Fruit fly (Drosophila melanogaster): ENCODE results near the gene CG5078.

Gene CG5078

dm6 chr3L:20517897-20518804 lies 12.3 kb downstream of the CG5078 start (continued):
- TF ChIP-seq CG34406 (GFP tag; optimal IDR thresholded peaks at IDR 0.05), result no peak
- peak; percentile 10 for TF ChIP-seq acj6 (GFP tag; optimal IDR thresholded peaks at IDR 0.05)
- peak; percentile 22 for TF ChIP-seq achi (GFP tag; optimal IDR thresholded peaks at IDR 0.05)
- TF ChIP-seq salr (GFP tag; optimal IDR thresholded peaks at IDR 0.05), result peak in 1 of 2 experiments; percentile 41
- peak; percentile 46 for TF ChIP-seq CG31627 (GFP tag; optimal IDR thresholded peaks at IDR 0.05)
- peak; percentile 59 for TF ChIP-seq dsx (GFP tag; optimal IDR thresholded peaks at IDR 0.05; ENCODE audit: poor library complexity, severe bottlenecking)
- peak; percentile 41 for TF ChIP-seq CG6276 (GFP tag; optimal IDR thresholded peaks at IDR 0.05)
- peak; percentile 43; the same call in 2 of the 3 replicates for TF ChIP-seq CG8119 (GFP tag; IDR thresholded peaks at IDR 0.05)
- TF ChIP-seq Smox (GFP tag; optimal IDR thresholded peaks at IDR 0.05), result peak; percentile 56
- peak; percentile 21 for TF ChIP-seq CG10631 (GFP tag; optimal IDR thresholded peaks at IDR 0.05)
- peak; percentile 34 for TF ChIP-seq CG16779 (tag; optimal IDR thresholded peaks at IDR 0.05)
- TF ChIP-seq Hr39 (GFP tag; optimal IDR thresholded peaks at IDR 0.05), result peak; percentile 55
- TF ChIP-seq CG7368 (GFP tag; optimal IDR thresholded peaks at IDR 0.05), result peak; percentile 20
- TF ChIP-seq Gug (GFP tag; IDR thresholded peaks at IDR 0.05), result no peak
- TF ChIP-seq Lpt (GFP tag; optimal IDR thresholded peaks at IDR 0.05), result peak; percentile 41
- peak; percentile 81 for TF ChIP-seq Eip78C (GFP tag)
- peak; percentile 88 for TF ChIP-seq svp (GFP tag)
- peak; percentile 58 for TF ChIP-seq esn (GFP tag; optimal IDR thresholded peaks at IDR 0.05)
- no peak for TF ChIP-seq Sox15 (GFP tag; optimal IDR thresholded peaks at IDR 0.05)
- TF ChIP-seq CG8319 (GFP tag; optimal IDR thresholded peaks at IDR 0.05), result no peak

DNA sequence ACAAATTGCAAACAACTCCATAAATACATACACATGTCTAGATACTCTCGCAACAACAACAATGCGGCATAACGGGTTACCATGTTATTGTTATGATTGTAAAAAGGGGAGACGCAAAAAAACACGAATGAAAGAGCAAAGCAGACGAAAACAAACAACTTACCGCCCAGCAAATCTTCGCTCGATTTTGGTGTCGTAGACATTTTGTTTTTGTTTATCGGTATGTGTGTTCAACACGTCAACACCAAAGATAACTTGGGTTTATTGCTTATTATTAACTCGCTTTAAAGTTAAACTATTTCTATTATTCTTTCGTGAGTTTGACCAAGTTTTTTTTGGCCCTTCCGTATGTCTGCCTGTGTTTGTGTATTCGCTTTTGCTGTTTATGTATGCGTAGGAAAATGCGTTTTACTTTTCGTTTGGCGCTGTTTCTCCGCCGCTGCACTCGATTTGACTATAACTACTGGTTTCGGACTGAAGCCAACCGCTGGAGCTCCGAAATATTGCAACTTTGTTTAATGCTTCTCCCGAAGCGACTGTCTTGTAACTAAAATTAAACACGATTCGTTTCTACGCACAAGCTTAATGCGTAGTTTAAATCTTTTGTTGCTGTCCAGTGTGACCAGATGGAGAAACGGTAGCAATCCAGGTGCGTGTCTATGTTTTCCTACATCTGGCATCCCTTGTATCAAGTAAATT lies 13.1 kb downstream of the CG5078 start, which contains the start of gene BNIP3:
Gene BNIP3 (minus strand): TSS at position 589 of the 699 bp plus-strand sequence.
- TF ChIP-seq vri (GFP tag; optimal IDR thresholded peaks at IDR 0.05), result peak; percentile 35
- TF ChIP-seq dsx (GFP tag; optimal IDR thresholded peaks at IDR 0.05; ENCODE audit: poor library complexity, severe bottlenecking), result peak; percentile 86
- TF ChIP-seq Eip93F (GFP tag; optimal IDR thresholded peaks at IDR 0.05), result peak; percentile 2
- no peak for TF ChIP-seq CG11902 (GFP tag; optimal IDR thresholded peaks at IDR 0.05)
- peak; percentile 45 for TF ChIP-seq svp (GFP tag)
- peak; percentile 65 for TF ChIP-seq Sox14 (GFP tag; optimal IDR thresholded peaks at IDR 0.05)
- TF ChIP-seq Eip78C (GFP tag), result peak; percentile 55
- TF ChIP-seq Gug (GFP tag; IDR thresholded peaks at IDR 0.05), result no peak

DNA sequence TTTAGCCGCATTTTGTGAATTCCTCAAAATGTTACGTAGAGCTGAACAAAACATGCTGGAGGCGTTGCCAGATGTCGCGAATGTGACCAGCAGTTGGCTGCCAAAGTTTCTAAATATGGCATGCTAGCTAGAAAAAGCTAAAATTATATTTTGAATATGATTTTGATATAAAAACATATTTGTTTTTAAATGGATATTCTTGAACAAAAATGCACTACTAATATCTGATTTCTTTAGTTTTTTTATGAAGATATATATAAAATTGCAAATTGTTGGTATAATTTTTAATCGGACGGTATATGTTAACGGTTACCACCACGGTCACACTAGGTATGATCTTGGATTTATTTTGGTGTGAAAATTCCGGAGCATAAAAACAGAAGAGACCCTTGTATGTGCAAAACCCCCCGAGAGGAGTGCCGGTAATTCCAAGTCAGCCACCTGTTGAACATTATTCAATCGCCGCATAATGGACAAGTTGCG lies 14.9 kb downstream of the CG5078 start, which contains the start of the genes mTerf3 and CG5104:
Gene mTerf3 (minus strand): TSS at position 86 of the 483 bp plus-strand sequence.
Gene CG5104 (plus strand): TSS at position 323 of the 483 bp plus-strand sequence.
- peak; percentile 23 for TF ChIP-seq Sox14 (GFP tag; optimal IDR thresholded peaks at IDR 0.05)
- peak; percentile 25 for TF ChIP-seq Met (GFP tag; optimal IDR thresholded peaks at IDR 0.05)
- no peak for TF ChIP-seq CG10669 (GFP tag; optimal IDR thresholded peaks at IDR 0.05)
- peak; percentile 27 for TF ChIP-seq Smox (GFP tag; optimal IDR thresholded peaks at IDR 0.05)
- TF ChIP-seq CG4318 (GFP tag; optimal IDR thresholded peaks at IDR 0.05), result no peak
- TF ChIP-seq Lpt (GFP tag; optimal IDR thresholded peaks at IDR 0.05), result no peak
- TF ChIP-seq svp (GFP tag), result peak; percentile 31
- peak; percentile 20 for TF ChIP-seq acj6 (GFP tag; optimal IDR thresholded peaks at IDR 0.05)
- peak; percentile 1 for TF ChIP-seq pdm3 (GFP tag; optimal IDR thresholded peaks at IDR 0.05)
- peak; percentile 12 for TF ChIP-seq CG31627 (GFP tag; optimal IDR thresholded peaks at IDR 0.05)
- no peak for TF ChIP-seq CG16779 (tag; optimal IDR thresholded peaks at IDR 0.05)
- TF ChIP-seq ss (GFP tag; optimal IDR thresholded peaks at IDR 0.05), result no peak
- peak; percentile 66 for TF ChIP-seq Eip78C (GFP tag)
- peak; percentile 46 for TF ChIP-seq vri (GFP tag; optimal IDR thresholded peaks at IDR 0.05)
- TF ChIP-seq CG1621 (tag; optimal IDR thresholded peaks at IDR 0.05), result peak; percentile 15
- no peak for TF ChIP-seq Eip75B (GFP tag; optimal IDR thresholded peaks at IDR 0.05)
- no peak for TF ChIP-seq CG6854 (GFP tag; optimal IDR thresholded peaks at IDR 0.05)
- TF ChIP-seq Eip93F (GFP tag; optimal IDR thresholded peaks at IDR 0.05), result peak; percentile 16
- TF ChIP-seq esn (GFP tag; optimal IDR thresholded peaks at IDR 0.05), result peak; percentile 0
